Fruit fly (Drosophila melanogaster) whole organism, prepupa: ENCODE data around the gene Sas-4.

Source experiments
- CG10669 ChIP-seq: fragments of 200-800 bp; sonication (Bioruptor generic); optimal IDR thresholded peaks from 3 replicates; lab custom pipeline; 2018; ENCODE audit warnings: missing biosample characterization, mild to moderate bottlenecking, missing genetic modification characterization, moderate library complexity
- CG11294 ChIP-seq: fragments of 200-800 bp; sonication (Bioruptor generic); IDR thresholded peaks from 2 replicates; pipeline ENCODE4 v1.3.6; 2022; ENCODE audit warnings: missing biosample characterization, missing genetic modification characterization
- CG11902 ChIP-seq: fragments of 200-800 bp; sonication (Bioruptor generic); optimal IDR thresholded peaks from 3 replicates; lab custom pipeline; 2016; ENCODE audit warnings: missing biosample characterization, missing genetic modification characterization
- CG15336 ChIP-seq: fragments of 200-800 bp; sonication (Bioruptor generic); IDR thresholded peaks from 2 replicates; pipeline ENCODE4 v1.3.6; 2022; ENCODE audit warnings: missing biosample characterization, missing genetic modification characterization
- CG1621 ChIP-seq: fragments of 200-800 bp; sonication (Bioruptor generic); optimal IDR thresholded peaks from 3 replicates; lab custom pipeline; 2018; ENCODE audit warnings: missing biosample characterization, mild to moderate bottlenecking, missing genetic modification characterization
- CG16779 ChIP-seq: fragments of 200-800 bp; sonication (Bioruptor generic); optimal IDR thresholded peaks from 3 replicates; lab custom pipeline; 2017; ENCODE audit warnings: missing biosample characterization, mild to moderate bottlenecking, missing genetic modification characterization
- CG3032 ChIP-seq: fragments of 200-800 bp; optimal IDR thresholded peaks from 2 replicates; lab custom pipeline; 2019; ENCODE audit warnings: missing biosample characterization, mild to moderate bottlenecking, missing genetic modification characterization, moderate library complexity
- CG31627 ChIP-seq: fragments of 200-800 bp; sonication (Bioruptor generic); optimal IDR thresholded peaks from 3 replicates; lab custom pipeline; 2016; ENCODE audit warnings: missing biosample characterization, missing genetic modification characterization
- CG34406 ChIP-seq: fragments of 200-800 bp; sonication (Bioruptor generic); optimal IDR thresholded peaks from 3 replicates; lab custom pipeline; 2016; ENCODE audit warnings: missing biosample characterization, missing genetic modification characterization
- CG3919 ChIP-seq: fragments of 200-800 bp; sonication (Bioruptor generic); optimal IDR thresholded peaks from 3 replicates; lab custom pipeline; 2016; ENCODE audit warnings: missing biosample characterization, missing genetic modification characterization
- CG4318 ChIP-seq: fragments of 200-800 bp; sonication (Bioruptor generic); optimal IDR thresholded peaks from 3 replicates; lab custom pipeline; 2017; ENCODE audit warnings: missing biosample characterization, mild to moderate bottlenecking, missing genetic modification characterization
- CG6276 ChIP-seq: fragments of 200-800 bp; sonication (Bioruptor generic); optimal IDR thresholded peaks from 2 replicates; lab custom pipeline; 2017; ENCODE audit warnings: missing biosample characterization, mild to moderate bottlenecking, missing genetic modification characterization
- CG6792 ChIP-seq: fragments of 200-800 bp; sonication (Bioruptor generic); optimal IDR thresholded peaks from 3 replicates; lab custom pipeline; 2016; ENCODE audit warnings: missing biosample characterization, missing genetic modification characterization
- CG6808 ChIP-seq: fragments of 200-800 bp; sonication (Bioruptor generic); optimal IDR thresholded peaks from 3 replicates; lab custom pipeline; 2017; ENCODE audit warnings: missing biosample characterization, missing genetic modification characterization, mild to moderate bottlenecking, moderate library complexity, missing genetic modification reagents
- CG6854 ChIP-seq: fragments of 200-800 bp; sonication (Bioruptor generic); optimal IDR thresholded peaks from 2 replicates; lab custom pipeline; 2017; ENCODE audit warnings: missing biosample characterization, mild to moderate bottlenecking, missing genetic modification characterization
- CG8119 ChIP-seq: fragments of 200-800 bp; sonication (Bioruptor generic); IDR thresholded peaks from 3 replicates; pipeline ENCODE4 v1.3.6; 2022; ENCODE audit warnings: missing biosample characterization, missing genetic modification characterization
- CG8632 ChIP-seq: fragments of 200-800 bp; sonication (Bioruptor generic); optimal IDR thresholded peaks from 3 replicates; lab custom pipeline; 2016; ENCODE audit warnings: missing biosample characterization, missing genetic modification characterization
- CG9139 ChIP-seq: fragments of 200-800 bp; sonication (Bioruptor generic); optimal IDR thresholded peaks from 3 replicates; lab custom pipeline; 2017; ENCODE audit warnings: missing biosample characterization, mild to moderate bottlenecking, missing genetic modification characterization
- Eip75B ChIP-seq: fragments of 200-800 bp; sonication (Bioruptor generic); optimal IDR thresholded peaks from 3 replicates; lab custom pipeline; 2016; ENCODE audit warnings: missing biosample characterization, missing genetic modification characterization
- Eip78C ChIP-seq: fragments of 200-800 bp; sonication (Bioruptor generic); peaks from one replicate; lab custom pipeline; 2016; ENCODE audit warnings: missing biosample characterization, missing genetic modification characterization
- Eip93F ChIP-seq: fragments of 200-800 bp; sonication (Bioruptor generic); optimal IDR thresholded peaks from 2 replicates; lab custom pipeline; 2016; ENCODE audit warnings: missing biosample characterization, mild to moderate bottlenecking, missing genetic modification characterization
- Ets21C ChIP-seq: fragments of 200-800 bp; sonication (Bioruptor generic); optimal IDR thresholded peaks from 3 replicates; lab custom pipeline; 2016; ENCODE audit warnings: missing biosample characterization, missing genetic modification characterization
- Hr38 ChIP-seq: sonication (Bioruptor generic); optimal IDR thresholded peaks from 2 replicates; lab custom pipeline; 2016; ENCODE audit warnings: missing biosample characterization, missing genetic modification characterization
- Hr39 ChIP-seq: fragments of 200-800 bp; sonication (Bioruptor generic); optimal IDR thresholded peaks from 2 replicates; lab custom pipeline; 2016; ENCODE audit warnings: missing biosample characterization, missing genetic modification characterization
- OdsH ChIP-seq: fragments of 200-800 bp; sonication (Bioruptor generic); optimal IDR thresholded peaks from 3 replicates; lab custom pipeline; 2016; ENCODE audit warnings: missing biosample characterization, missing genetic modification characterization
- Sox102F ChIP-seq: fragments of 200-800 bp; sonication (Bioruptor generic); optimal IDR thresholded peaks from 2 replicates; lab custom pipeline; 2016; ENCODE audit warnings: missing biosample characterization, mild to moderate bottlenecking, missing genetic modification characterization
- Sox15 ChIP-seq: fragments of 200-800 bp; sonication (Bioruptor generic); optimal IDR thresholded peaks from 3 replicates; lab custom pipeline; 2016; ENCODE audit warnings: missing biosample characterization, missing genetic modification characterization
- achi ChIP-seq: fragments of 200-800 bp; sonication (Bioruptor generic); optimal IDR thresholded peaks from 3 replicates; lab custom pipeline; 2016; ENCODE audit warnings: missing biosample characterization, missing genetic modification characterization
- cyc ChIP-seq: fragments of 200-800 bp; sonication (Bioruptor generic); optimal IDR thresholded peaks from 3 replicates; lab custom pipeline; 2016; ENCODE audit warnings: missing biosample characterization, missing genetic modification characterization
- eg ChIP-seq: fragments of 200-800 bp; sonication (Bioruptor generic); IDR thresholded peaks from 3 replicates; pipeline ENCODE4 v1.3.6; 2022; ENCODE audit warnings: missing biosample characterization, missing genetic modification characterization
- esn ChIP-seq: fragments of 200-800 bp; sonication (Bioruptor generic); optimal IDR thresholded peaks from 2 replicates; lab custom pipeline; 2016; ENCODE audit warnings: missing biosample characterization, mild to moderate bottlenecking, missing genetic modification characterization, moderate library complexity
- fkh ChIP-seq: fragments of 200-800 bp; sonication (Bioruptor generic); optimal IDR thresholded peaks from 3 replicates; lab custom pipeline; 2017; ENCODE audit warnings: missing biosample characterization, mild to moderate bottlenecking, missing genetic modification characterization, moderate library complexity
- lz ChIP-seq: fragments of 200-800 bp; sonication (Bioruptor generic); optimal IDR thresholded peaks from 3 replicates; lab custom pipeline; 2016; ENCODE audit warnings: missing biosample characterization, missing genetic modification characterization
- pdm3 ChIP-seq: fragments of 200-800 bp; sonication (Bioruptor generic); optimal IDR thresholded peaks from 3 replicates; lab custom pipeline; 2016; ENCODE audit warnings: missing biosample characterization, missing genetic modification characterization
- spab ChIP-seq: fragments of 200-800 bp; sonication (Bioruptor generic); optimal IDR thresholded peaks from 2 replicates; lab custom pipeline; 2017; ENCODE audit warnings: missing biosample characterization, mild to moderate bottlenecking, missing genetic modification characterization, missing genetic modification reagents
- ss ChIP-seq, 2 experiments: fragments of 200-800 bp; sonication (Bioruptor generic); optimal IDR thresholded peaks; 2 replicates in 1 of 2; 3 replicates in 1 of 2; lab custom pipeline; 2017 to 2018; ENCODE audit warnings: mild to moderate bottlenecking in 2 of 2, missing biosample characterization in 2 of 2, missing genetic modification characterization in 2 of 2, moderate library complexity in 1 of 2
- svp ChIP-seq: fragments of 200-800 bp; sonication (Bioruptor generic); peaks from one replicate; lab custom pipeline; 2016; ENCODE audit warnings: missing biosample characterization, missing genetic modification characterization
- topi ChIP-seq: fragments of 200-800 bp; sonication (Bioruptor generic); optimal IDR thresholded peaks from 3 replicates; lab custom pipeline; 2016; ENCODE audit warnings: missing biosample characterization, missing genetic modification characterization

Sas-4 gene

DNA sequence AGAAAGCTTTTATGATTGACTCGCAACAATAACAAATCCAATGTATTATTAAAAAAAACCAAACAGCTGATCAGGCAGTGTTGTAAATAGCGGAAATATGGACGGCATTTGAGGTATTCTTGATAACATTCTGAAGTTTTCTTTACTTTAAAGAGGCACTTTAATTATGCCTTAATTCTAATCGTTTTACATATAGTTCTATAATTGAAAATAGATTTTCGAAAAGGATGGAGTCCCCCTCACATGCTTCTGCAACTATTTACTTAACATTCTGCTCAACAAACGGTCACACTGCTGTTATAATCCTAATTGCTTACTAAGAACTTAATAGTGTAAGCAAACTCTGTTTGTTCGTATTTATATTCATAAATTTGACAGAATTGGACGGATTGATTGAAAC, 23.2 kb upstream of the Sas-4 start, which contains the start of gene CG10068 (continued):
- TF ChIP-seq CG34406 (GFP tag; lab: Kevin White, UChicago) (peak; percentile 86), ss (GFP tag; optimal IDR thresholded peaks at IDR 0.05; lab: Kevin White, UChicago) (peak; percentile 48 to 75), pdm3 (GFP tag; lab: Kevin White, UChicago) (peak; percentile 87), Sox102F (GFP tag; lab: Kevin White, UChicago) (peak; percentile 87), CG6808 (GFP tag; lab: Kevin White, UChicago) (peak; percentile 61), OdsH (GFP tag; lab: Kevin White, UChicago) (peak; percentile 79), CG6276 (GFP tag; lab: Kevin White, UChicago) (peak; percentile 49), CG16779 (tag; lab: Kevin White, UChicago) (no peak), CG9139 (GFP tag; lab: Kevin White, UChicago) (peak; percentile 11), CG3919 (GFP tag; lab: Kevin White, UChicago) (peak; percentile 88), CG8119 (peak; percentile 66), Hr38 (peak; percentile 7), Sox15 (GFP tag; lab: Kevin White, UChicago) (peak; percentile 64), CG8632 (GFP tag; lab: Kevin White, UChicago) (peak; percentile 84), lz (GFP tag; lab: Kevin White, UChicago) (peak; percentile 90), CG1621 (tag; lab: Kevin White, UChicago) (no peak)

DNA sequence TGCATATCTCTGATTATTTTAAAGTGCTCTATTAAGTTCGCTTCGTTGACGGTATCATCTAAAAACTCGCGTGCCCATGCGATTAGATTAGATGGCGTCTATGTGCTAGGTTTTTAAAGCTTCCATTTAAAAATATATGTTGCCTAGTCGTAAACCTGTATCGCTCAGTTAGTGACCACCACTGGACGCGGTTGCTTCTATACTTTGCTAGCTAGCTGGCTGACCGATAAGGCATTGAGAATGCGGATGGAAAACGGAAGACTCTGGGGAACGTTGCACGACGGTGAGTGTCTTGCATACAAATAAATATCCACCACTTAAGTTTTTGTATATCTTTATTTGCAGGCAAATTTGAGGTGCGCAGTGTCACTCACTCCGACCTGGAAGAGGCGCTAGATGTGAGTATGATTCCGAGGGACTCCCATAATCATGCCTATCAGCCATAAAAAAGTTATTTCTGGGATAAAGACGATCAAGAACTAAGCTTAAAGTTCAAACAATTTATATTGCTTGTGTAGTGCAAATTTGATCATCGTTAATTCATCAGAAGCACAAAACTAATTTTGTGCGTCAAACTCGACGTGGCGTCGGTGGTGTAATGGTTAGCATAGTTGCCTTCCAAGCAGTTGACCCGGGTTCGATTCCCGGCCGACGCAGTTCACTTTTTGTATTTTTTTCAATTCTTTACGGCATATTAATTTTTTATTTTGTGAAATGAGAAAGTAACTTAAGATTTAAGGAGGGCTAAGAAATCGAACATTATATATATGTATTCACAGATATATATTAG, 21.7 kb upstream of the Sas-4 start, which contains the start of gene CG31248:
CG31248 (plus strand) TSS at position 41 of the 790 bp plus-strand sequence.
- TF ChIP-seq esn (no peak), CG3919 (GFP tag; lab: Kevin White, UChicago) (no peak), svp (GFP tag; lab: Kevin White, UChicago) (peak; percentile 31), spab (no peak), Sox102F (GFP tag; lab: Kevin White, UChicago) (no peak), CG11902 (GFP tag; lab: Kevin White, UChicago) (no peak), cyc (GFP tag; lab: Kevin White, UChicago) (no peak), OdsH (GFP tag; lab: Kevin White, UChicago) (no peak), CG10669 (no peak), CG6276 (GFP tag; lab: Kevin White, UChicago) (peak; percentile 31), CG3032 (tag; lab: Kevin White, UChicago) (no peak), CG4318 (GFP tag; lab: Kevin White, UChicago) (no peak), CG15336 (GFP tag; lab: Robert Waterston, UW) (0 out of 2 replicates have a peak, but pooled peaks have one; percentile 6), Eip75B (GFP tag; lab: Kevin White, UChicago) (no peak), CG6854 (GFP tag; lab: Kevin White, UChicago) (peak; percentile 27), achi (GFP tag; lab: Kevin White, UChicago) (no peak), CG1621 (tag; lab: Kevin White, UChicago) (no peak), CG8632 (GFP tag; lab: Kevin White, UChicago) (no peak), Hr39 (GFP tag; lab: Kevin White, UChicago) (no peak)

DNA sequence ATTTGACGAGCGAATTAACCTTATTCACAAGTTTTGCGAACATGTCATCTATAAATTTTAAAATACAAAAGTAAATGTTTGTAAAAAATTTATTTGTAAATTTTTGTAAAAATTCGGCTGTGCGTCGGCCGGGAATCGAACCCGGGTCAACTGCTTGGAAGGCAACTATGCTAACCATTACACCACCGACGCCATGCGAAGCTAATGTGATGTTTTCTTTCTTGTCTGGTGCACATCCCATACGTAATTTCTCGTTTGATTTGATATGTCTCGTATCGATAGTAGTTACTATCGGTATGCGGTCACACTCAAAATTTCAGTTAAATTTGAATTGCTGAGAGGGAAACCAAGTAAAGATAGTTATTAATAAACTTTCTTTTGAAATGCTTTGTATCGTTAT, 20.3 kb upstream of the Sas-4 start:
- TF ChIP-seq CG16779 (tag; lab: Kevin White, UChicago) = no peak
- TF ChIP-seq Hr39 (GFP tag; lab: Kevin White, UChicago) = no peak
- TF ChIP-seq CG6792 = no peak
- peak; percentile 14 for TF ChIP-seq topi (GFP tag; lab: Kevin White, UChicago)
- no peak for TF ChIP-seq Eip93F (GFP tag; lab: Kevin White, UChicago)
- TF ChIP-seq CG31627 (GFP tag; lab: Kevin White, UChicago) = no peak
- no peak for TF ChIP-seq CG11294 (GFP tag; lab: Robert Waterston, UW)
- peak; percentile 70 for TF ChIP-seq svp (GFP tag; lab: Kevin White, UChicago)
- no peak for TF ChIP-seq Ets21C (GFP tag; lab: Kevin White, UChicago)
- no peak for TF ChIP-seq fkh (GFP tag; lab: Kevin White, UChicago)
- peak; percentile 46 for TF ChIP-seq esn
- TF ChIP-seq eg = no peak
- TF ChIP-seq Eip78C (GFP tag; lab: Kevin White, UChicago) = peak; percentile 58
- TF ChIP-seq, all 60 proteins: peak for 4
